Fruit fly (Drosophila melanogaster): ENCODE data around the gene CG11841.

dm6 chr3R:29083459-29084457, 32.9 kb downstream of the CG11841 start:
- TF ChIP-seq h (optimal IDR thresholded peaks at IDR 0.05) (no peak), Sin3A (optimal IDR thresholded peaks at IDR 0.05) (no peak)

Data from Kc167 (cell line).